Worm (Caenorhabditis elegans): ENCODE measurements around the gene Y116A8C.465.

DNA sequence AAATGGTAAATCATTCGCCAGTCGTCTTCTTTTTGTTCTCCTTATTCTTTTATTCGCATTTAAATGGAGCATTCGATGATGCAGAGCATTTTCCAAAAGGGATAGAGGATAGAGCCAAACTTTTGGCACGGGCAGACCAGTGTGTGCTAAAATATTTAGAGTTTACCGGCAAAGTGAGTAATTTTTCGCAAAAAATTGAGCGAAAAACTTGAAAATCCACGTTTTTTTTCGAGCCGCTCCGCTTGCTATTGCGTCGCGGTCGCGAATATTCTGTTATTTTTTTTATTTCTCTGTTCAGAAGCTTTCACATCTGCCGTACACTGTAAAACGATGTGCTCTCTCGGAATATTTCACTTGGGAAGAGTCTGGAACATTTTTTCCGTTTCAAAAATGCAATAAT is 23.8 kb downstream of the Y116A8C.465 start, which contains the start of gene Y116A8C.43:
- TF ChIP-seq ceh-36 (tag; optimal IDR thresholded peaks at IDR 0.05) (no peak), tbx-37 (GFP tag; conservative IDR thresholded peaks at IDR 0.05) (no peak)
